Worm (Caenorhabditis elegans) whole organism, L2 larva: Measurements from ENCODE around the gene T01G5.6.

Experiments used
- C34F6.9 ChIP-seq: fragments of 150-350 bp; optimal IDR thresholded peaks from 2 replicates; lab custom pipeline; 2014; ENCODE audit warnings: missing biosample characterization, missing genetic modification characterization
- F13H6.1 ChIP-seq: sonication (generic microtip); optimal IDR thresholded peaks from 2 replicates; lab custom pipeline; 2016; ENCODE audit warnings: missing genetic modification characterization, missing compliant biosample characterization
- Y55F3AM.14 ChIP-seq: fragments of 200-800 bp; sonication (Bioruptor generic); optimal IDR thresholded peaks from 2 replicates; lab custom pipeline; 2018; ENCODE audit warnings: mild to moderate bottlenecking, missing genetic modification characterization, missing compliant biosample characterization
- alr-1 ChIP-seq: fragments of 150-350 bp; optimal IDR thresholded peaks from 2 replicates; lab custom pipeline; 2014; ENCODE audit warnings: missing biosample characterization, missing genetic modification characterization
- aly-2 ChIP-seq: fragments of 150-350 bp; optimal IDR thresholded peaks from 2 replicates; lab custom pipeline; 2014; ENCODE audit warnings: missing biosample characterization, missing genetic modification characterization
- ama-1 ChIP-seq: fragments of 150-350 bp; optimal IDR thresholded peaks from 2 replicates; lab custom pipeline; 2018; ENCODE audit warnings: inconsistent platforms
- blmp-1 ChIP-seq: sonication (generic microtip); optimal IDR thresholded peaks from 2 replicates; lab custom pipeline; 2017; ENCODE audit warnings: missing genetic modification characterization, mild to moderate bottlenecking, missing compliant biosample characterization, antibody characterized with exemption, moderate library complexity; ENCODE audit not compliant: insufficient read depth
- ceh-82 ChIP-seq: fragments of 150-350 bp; optimal IDR thresholded peaks from 2 replicates; lab custom pipeline; 2014; ENCODE audit warnings: missing biosample characterization, missing genetic modification characterization
- elt-3 ChIP-seq: sonication (generic microtip); optimal IDR thresholded peaks from 2 replicates; lab custom pipeline; 2017; ENCODE audit warnings: missing biosample characterization, missing genetic modification characterization
- fos-1 ChIP-seq: fragments of 150-350 bp; optimal IDR thresholded peaks from 2 replicates; lab custom pipeline; 2014; ENCODE audit warnings: missing biosample characterization, missing genetic modification characterization
- gmeb-1 ChIP-seq: fragments of 150-350 bp; optimal IDR thresholded peaks from 2 replicates; lab custom pipeline; 2014; ENCODE audit warnings: missing biosample characterization, missing genetic modification characterization
- lin-39 ChIP-seq: fragments of 150-350 bp; optimal IDR thresholded peaks from 2 replicates; lab custom pipeline; 2014; ENCODE audit warnings: missing biosample characterization, missing genetic modification reagents, missing genetic modification characterization
- mbf-1 ChIP-seq: sonication (generic microtip); optimal IDR thresholded peaks from 2 replicates; lab custom pipeline; 2017; ENCODE audit warnings: missing biosample characterization, missing genetic modification characterization
- nhr-10 ChIP-seq: sonication (generic microtip); optimal IDR thresholded peaks from 2 replicates; lab custom pipeline; 2017; ENCODE audit warnings: missing biosample characterization, missing genetic modification characterization
- nhr-12 ChIP-seq: fragments of 150-350 bp; optimal IDR thresholded peaks from 2 replicates; lab custom pipeline; 2014; ENCODE audit warnings: missing biosample characterization, missing genetic modification characterization
- nhr-129 ChIP-seq: fragments of 150-350 bp; optimal IDR thresholded peaks from 2 replicates; lab custom pipeline; 2014; ENCODE audit warnings: missing biosample characterization, missing genetic modification characterization
- nhr-23 ChIP-seq: fragments of 150-350 bp; optimal IDR thresholded peaks from 2 replicates; lab custom pipeline; 2014; ENCODE audit warnings: missing biosample characterization, missing genetic modification reagents, missing genetic modification characterization
- nhr-237 ChIP-seq: fragments of 150-350 bp; optimal IDR thresholded peaks from 2 replicates; lab custom pipeline; 2014; ENCODE audit warnings: missing biosample characterization, missing genetic modification characterization
- nhr-25 ChIP-seq: fragments of 150-350 bp; sonication (generic microtip); optimal IDR thresholded peaks from 3 replicates; lab custom pipeline; 2014; ENCODE audit warnings: missing biosample characterization, missing genetic modification characterization
- nhr-6 ChIP-seq: fragments of 150-350 bp; optimal IDR thresholded peaks from 2 replicates; lab custom pipeline; 2014; ENCODE audit warnings: missing biosample characterization, missing genetic modification characterization
- nhr-77 ChIP-seq: fragments of 150-350 bp; optimal IDR thresholded peaks from 2 replicates; lab custom pipeline; 2014; ENCODE audit warnings: missing biosample characterization, missing genetic modification characterization
- sem-4 ChIP-seq: fragments of 150-350 bp; optimal IDR thresholded peaks from 2 replicates; lab custom pipeline; 2014; ENCODE audit warnings: missing biosample characterization, missing genetic modification reagents, missing genetic modification characterization
- skn-1 ChIP-seq: sonication (generic microtip); optimal IDR thresholded peaks from 2 replicates; lab custom pipeline; 2017; ENCODE audit warnings: missing biosample characterization, missing genetic modification characterization
- sma-3 ChIP-seq: sonication (generic microtip); optimal IDR thresholded peaks from 2 replicates; lab custom pipeline; 2016; ENCODE audit warnings: missing genetic modification reagents, missing genetic modification characterization, missing compliant biosample characterization
- sma-9 ChIP-seq, 2 experiments: fragments of 150-350 bp in 1 of 2; sonication (generic microtip) in 1 of 2; optimal IDR thresholded peaks; 2 replicates each; lab custom pipeline; 2014 to 2016; ENCODE audit warnings: missing genetic modification characterization in 2 of 2, mild to moderate bottlenecking in 1 of 2, missing biosample characterization in 1 of 2, missing compliant biosample characterization in 1 of 2, missing genetic modification reagents in 1 of 2, moderate library complexity in 1 of 2
- snpc-4 ChIP-seq: fragments of 150-350 bp; optimal IDR thresholded peaks from 2 replicates; lab custom pipeline; 2014; ENCODE audit warnings: missing biosample characterization, missing genetic modification characterization
- unc-39 ChIP-seq: fragments of 150-350 bp; optimal IDR thresholded peaks from 2 replicates; lab custom pipeline; 2014; ENCODE audit warnings: missing biosample characterization, missing genetic modification characterization
- unc-55 ChIP-seq: fragments of 150-350 bp; sonication (generic microtip); optimal IDR thresholded peaks from 3 replicates; lab custom pipeline; 2014; ENCODE audit warnings: missing biosample characterization, missing genetic modification reagents, missing genetic modification characterization
- unc-62 ChIP-seq: fragments of 150-350 bp; optimal IDR thresholded peaks from 2 replicates; lab custom pipeline; 2014; ENCODE audit warnings: missing biosample characterization, missing genetic modification reagents, missing genetic modification characterization
- zag-1 ChIP-seq: fragments of 150-350 bp; optimal IDR thresholded peaks from 2 replicates; lab custom pipeline; 2014; ENCODE audit warnings: missing biosample characterization, missing genetic modification characterization
- ztf-1 ChIP-seq: fragments of 200-800 bp; sonication (Bioruptor generic); conservative IDR thresholded peaks from 2 replicates; pipeline ENCODE4 v1.3.6; 2022; ENCODE audit warnings: missing genetic modification characterization, missing compliant biosample characterization
- ztf-4 ChIP-seq: fragments of 150-350 bp; optimal IDR thresholded peaks from 2 replicates; lab custom pipeline; 2014; ENCODE audit warnings: missing biosample characterization, missing genetic modification characterization

The T01G5.6 gene

ce11 chrV:15153277-15153676 is 39.4 kb upstream of the T01G5.6 start, which contains the start of gene srh-55:
TSS of gene srh-55 (plus strand) at chrV:15153577.
- TF ChIP-seq unc-55 (GFP tag; lab: Kevin White, UChicago), result no peak
- no peak for TF ChIP-seq alr-1 (tag; lab: Kevin White, UChicago)
- no peak for TF ChIP-seq nhr-25 (tag; lab: Kevin White, UChicago)
- no peak for TF ChIP-seq F13H6.1 (tag; lab: Kevin White, UChicago)
- TF ChIP-seq, all 48 proteins: peak for 0

- no peak for TF ChIP-seq mbf-1 (tag; lab: Kevin White, UChicago)
- no peak for TF ChIP-seq zag-1 (tag; lab: Kevin White, UChicago)
- no peak for TF ChIP-seq ztf-1 (GFP tag; lab: Robert Waterston, UW)
- TF ChIP-seq aly-2, result no peak
- TF ChIP-seq skn-1 (tag; lab: Kevin White, UChicago), result no peak
- no peak for TF ChIP-seq unc-55 (GFP tag; lab: Kevin White, UChicago)
- no peak for TF ChIP-seq snpc-4 (tag; lab: Kevin White, UChicago)
- TF ChIP-seq nhr-23 (tag; lab: Kevin White, UChicago), result no peak
- no peak for TF ChIP-seq nhr-12 (tag; lab: Kevin White, UChicago)
- TF ChIP-seq lin-39 (tag; lab: Kevin White, UChicago), result no peak
- no peak for TF ChIP-seq nhr-77
- no peak for TF ChIP-seq blmp-1 (tag; lab: Kevin White, UChicago)
- TF ChIP-seq nhr-6 (tag; lab: Kevin White, UChicago), result no peak
- no peak for TF ChIP-seq elt-3 (tag; lab: Kevin White, UChicago)
- TF ChIP-seq ceh-82 (tag; lab: Kevin White, UChicago), result no peak
- TF ChIP-seq fos-1, result no peak
- no peak for TF ChIP-seq ztf-4
Measured at ce11 chrV:15152010-15152409, 38.1 kb upstream of the T01G5.6 start.

- TF ChIP-seq sma-3, result no peak
- TF ChIP-seq sma-9 (GFP tag; optimal IDR thresholded peaks at IDR 0.05; lab: Kevin White, UChicago), result no peak
- no peak for TF ChIP-seq sma-9 (tag; optimal IDR thresholded peaks at IDR 0.05; lab: Kevin White, UChicago)
- TF ChIP-seq gmeb-1, result no peak
- no peak for TF ChIP-seq fos-1
- TF ChIP-seq alr-1 (tag; lab: Kevin White, UChicago), result no peak
- TF ChIP-seq nhr-129 (tag; lab: Kevin White, UChicago), result no peak
- no peak for TF ChIP-seq Y55F3AM.14
Measured at ce11 chrV:15150661-15151060, 36.8 kb upstream of the T01G5.6 start, which contains the start of gene T09F5.2. TSS of gene T09F5.2 (plus strand) at chrV:15150961.

- TF ChIP-seq nhr-10 (tag; lab: Kevin White, UChicago) (no peak), C34F6.9 (tag; lab: Kevin White, UChicago) (no peak)
Measured at ce11 chrV:15150176-15150575, 36.3 kb upstream of the T01G5.6 start.

ce11 chrV:15148800-15149199 is 34.9 kb upstream of the T01G5.6 start, which contains the start of gene T09F5.1:
TSS of gene T09F5.1 (plus strand) at chrV:15149100.
- TF ChIP-seq nhr-23 (tag; lab: Kevin White, UChicago), result no peak
- no peak for TF ChIP-seq Y55F3AM.14
- TF ChIP-seq nhr-237, result no peak
- TF ChIP-seq blmp-1 (tag; lab: Kevin White, UChicago), result no peak
- TF ChIP-seq sma-9 (GFP tag; optimal IDR thresholded peaks at IDR 0.05; lab: Kevin White, UChicago), result no peak
- TF ChIP-seq sma-9 (tag; optimal IDR thresholded peaks at IDR 0.05; lab: Kevin White, UChicago), result no peak

- no peak for TF ChIP-seq unc-39 (tag; lab: Kevin White, UChicago)
- TF ChIP-seq ama-1 (lab: Kevin White, UChicago), result no peak
- no peak for TF ChIP-seq unc-62 (GFP tag; lab: Kevin White, UChicago)
- no peak for TF ChIP-seq aly-2
- TF ChIP-seq blmp-1 (tag; lab: Kevin White, UChicago), result no peak
- TF ChIP-seq nhr-10 (tag; lab: Kevin White, UChicago), result no peak
- TF ChIP-seq nhr-77, result no peak
- TF ChIP-seq gmeb-1, result no peak
- no peak for TF ChIP-seq sem-4 (tag; lab: Kevin White, UChicago)
- TF ChIP-seq nhr-25 (tag; lab: Kevin White, UChicago), result no peak
- TF ChIP-seq C34F6.9 (tag; lab: Kevin White, UChicago), result no peak
- TF ChIP-seq sma-3, result no peak
- TF ChIP-seq snpc-4 (tag; lab: Kevin White, UChicago), result no peak
- no peak for TF ChIP-seq mbf-1 (tag; lab: Kevin White, UChicago)
- no peak for TF ChIP-seq nhr-6 (tag; lab: Kevin White, UChicago)
- TF ChIP-seq F13H6.1 (tag; lab: Kevin White, UChicago), result no peak
Measured at ce11 chrV:15147776-15148175, 33.9 kb upstream of the T01G5.6 start, which contains the start of gene T09F5.20. TSS of gene T09F5.20 (minus strand) at chrV:15147876.
